Worm (Caenorhabditis elegans): ENCODE results near the gene F22B3.8.

The F22B3.8 gene

DNA sequence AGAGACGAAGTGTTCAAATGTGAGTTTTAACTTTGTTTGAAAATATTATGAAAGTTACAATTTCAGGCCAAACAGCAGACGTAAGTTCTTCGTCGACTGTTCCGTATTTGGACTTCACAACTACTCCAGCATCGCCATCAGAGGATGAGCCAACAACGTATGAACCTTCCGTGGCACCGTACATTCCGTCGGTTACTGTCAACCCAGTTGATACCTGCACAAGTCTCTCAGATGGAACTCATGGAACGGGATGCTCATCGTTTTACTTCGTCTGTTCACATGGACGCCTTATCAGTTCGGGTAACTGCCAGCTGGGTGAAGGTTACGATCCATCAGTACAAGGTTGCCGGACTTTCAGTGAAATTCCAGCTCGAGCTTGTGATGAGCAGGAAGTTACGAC is 49.0 kb downstream of the F22B3.8 start:
- TF ChIP-seq T22C8.4 (GFP tag; IDR thresholded peaks at IDR 0.05) (no peak), tab-1 (GFP tag; IDR thresholded peaks at IDR 0.05) (no peak), ref-1 (GFP tag; conservative IDR thresholded peaks at IDR 0.05) (no peak), ztf-29 (GFP tag; IDR thresholded peaks at IDR 0.05) (no peak), ztf-23 (GFP tag; IDR thresholded peaks at IDR 0.05) (no peak), klf-2 (GFP tag; conservative IDR thresholded peaks at IDR 0.05) (no peak), cog-1 (tag; optimal IDR thresholded peaks at IDR 0.05) (no peak), med-1 (GFP tag; optimal IDR thresholded peaks at IDR 0.05; ENCODE audit: insufficient read depth) (no peak), flt-1 (GFP tag; IDR thresholded peaks at IDR 0.05) (no peak)

All from whole organism, midembryonic.